Worm (Caenorhabditis elegans) whole organism, young adult: Measurements from ENCODE around the gene mfsd-8.

ENCODE experiments used
- bed-2 ChIP-seq: fragments of 200-800 bp; sonication (Bioruptor generic); IDR thresholded peaks from 2 replicates; pipeline ENCODE4 v1.3.6; 2022; ENCODE audit warnings: missing genetic modification reagents, missing genetic modification characterization, missing compliant biosample characterization
- ekl-4 ChIP-seq: fragments of 200-800 bp; sonication (Bioruptor generic); IDR thresholded peaks from 2 replicates; pipeline ENCODE4 v1.3.6; 2022; ENCODE audit warnings: missing genetic modification reagents, missing genetic modification characterization, missing compliant biosample characterization
- hmg-1.2 ChIP-seq: fragments of 200-800 bp; sonication (Bioruptor generic); IDR thresholded peaks from 2 replicates; pipeline ENCODE4 v1.3.6; 2022; ENCODE audit warnings: missing genetic modification reagents, missing genetic modification characterization, missing compliant biosample characterization
- hrde-1 ChIP-seq: sonication (generic microtip); optimal IDR thresholded peaks from 2 replicates; lab custom pipeline; 2016; ENCODE audit warnings: missing genetic modification characterization, mild to moderate bottlenecking, missing compliant biosample characterization, moderate library complexity, missing genotype, missing genetic modification reagents, borderline replicate concordance
- pha-4 ChIP-seq: fragments of 150-350 bp; sonication (generic microtip); optimal IDR thresholded peaks from 2 replicates; lab custom pipeline; 2014; ENCODE audit warnings: missing biosample characterization, missing genetic modification reagents, missing genetic modification characterization
- snpc-1.1 ChIP-seq: sonication (generic microtip); optimal IDR thresholded peaks from 2 replicates; lab custom pipeline; 2017; ENCODE audit warnings: missing genetic modification characterization, mild to moderate bottlenecking, missing compliant biosample characterization, antibody characterized with exemption, moderate library complexity, missing genotype, missing genetic modification reagents; ENCODE audit not compliant: insufficient read depth
- unc-62 ChIP-seq: fragments of 150-350 bp; optimal IDR thresholded peaks from 2 replicates; lab custom pipeline; 2014; ENCODE audit warnings: missing biosample characterization, missing genetic modification reagents, missing genetic modification characterization
- ztf-18 ChIP-seq: sonication (generic microtip); optimal IDR thresholded peaks from 2 replicates; lab custom pipeline; 2016; ENCODE audit warnings: missing genotype, mild to moderate bottlenecking, missing genetic modification characterization, missing compliant biosample characterization

ce11 chrIII:3306322-3306721, 24.2 kb downstream of the mfsd-8 start:
- TF ChIP-seq ekl-4 (GFP tag; lab: Robert Waterston, UW) (no peak), pha-4 (tag; lab: Kevin White, UChicago) (no peak), hrde-1 (tag; lab: Kevin White, UChicago) (no peak), unc-62 (peak; percentile 28), ztf-18 (no peak), bed-2 (GFP tag; lab: Robert Waterston, UW) (no peak), snpc-1.1 (tag; lab: Kevin White, UChicago) (no peak), hmg-1.2 (GFP tag; lab: Robert Waterston, UW) (no peak)
